Worm (Caenorhabditis elegans): Measurements from ENCODE around the gene K09C4.1.

- no peak for TF ChIP-seq mab-9 (GFP tag; IDR thresholded peaks at IDR 0.05)
- TF ChIP-seq ztf-4 (tag; optimal IDR thresholded peaks at IDR 0.05): no peak
- TF ChIP-seq mep-1 (tag; optimal IDR thresholded peaks at IDR 0.05): no peak
- TF ChIP-seq fkh-8 (tag; optimal IDR thresholded peaks at IDR 0.05): no peak
- no peak for TF ChIP-seq hpl-2 (GFP tag; optimal IDR thresholded peaks at IDR 0.05)
- no peak for TF ChIP-seq mdl-1 (tag; optimal IDR thresholded peaks at IDR 0.05)
- TF ChIP-seq ama-1 (optimal IDR thresholded peaks at IDR 0.05): no peak
- no peak for TF ChIP-seq elt-3 (tag; optimal IDR thresholded peaks at IDR 0.05)
- no peak for TF ChIP-seq egl-27 (tag; optimal IDR thresholded peaks at IDR 0.05)
- TF ChIP-seq nhr-237 (tag; optimal IDR thresholded peaks at IDR 0.05): no peak
- TF ChIP-seq zip-4 (GFP tag; optimal IDR thresholded peaks at IDR 0.05): no peak
- no peak for TF ChIP-seq alr-1 (tag; optimal IDR thresholded peaks at IDR 0.05; ENCODE audit: borderline replicate concordance)
- TF ChIP-seq nhr-28 (tag; optimal IDR thresholded peaks at IDR 0.05): no peak
- TF ChIP-seq nhr-90 (tag; optimal IDR thresholded peaks at IDR 0.05; ENCODE audit: poor library complexity): no peak
These were observed at the start of gene K09C4.1 for ce11 chrX:3298582-3298981.
